Worm (Caenorhabditis elegans) whole organism, young adult: Measurements from ENCODE around the gene nspc-9.
"Not testable (repeated sequence)": the region's sequence is repeated elsewhere in the genome, so short reads cannot be mapped to it uniquely, and the experiment has no call there.

Experiments used
- B0035.1 ChIP-seq: sonication (generic microtip); optimal IDR thresholded peaks from 2 replicates; lab custom pipeline; 2016; ENCODE audit warnings: missing genetic modification characterization, mild to moderate bottlenecking, missing compliant biosample characterization, missing genotype, missing genetic modification reagents
- B0261.1 ChIP-seq: sonication (generic microtip); optimal IDR thresholded peaks from 2 replicates; lab custom pipeline; 2016; ENCODE audit warnings: mild to moderate bottlenecking, missing genetic modification characterization, moderate library complexity, missing compliant biosample characterization
- C06A6.2 ChIP-seq: fragments of 200-800 bp; sonication (Bioruptor generic); conservative IDR thresholded peaks from 2 replicates; pipeline ENCODE4 v1.3.6; 2022; ENCODE audit warnings: missing genetic modification characterization, missing compliant biosample characterization
- F10E7.11 ChIP-seq: sonication (generic microtip); optimal IDR thresholded peaks from 2 replicates; lab custom pipeline; 2017; ENCODE audit warnings: mild to moderate bottlenecking, missing genetic modification characterization, moderate library complexity, missing compliant biosample characterization
- F37B4.10 ChIP-seq: fragments of 200-800 bp; sonication (Bioruptor generic); IDR thresholded peaks from 2 replicates; pipeline ENCODE4 v1.3.6; 2022; ENCODE audit warnings: missing genetic modification characterization, missing compliant biosample characterization
- K11D2.4 ChIP-seq: fragments of 200-800 bp; sonication (Bioruptor generic); IDR thresholded peaks from 2 replicates; pipeline ENCODE4 v1.3.6; 2022; ENCODE audit warnings: missing genetic modification reagents, missing genetic modification characterization, missing compliant biosample characterization
- K12H6.12 ChIP-seq: fragments of 200-800 bp; sonication (Bioruptor generic); optimal IDR thresholded peaks from 2 replicates; lab custom pipeline; 2018; ENCODE audit warnings: mild to moderate bottlenecking, missing genetic modification characterization, missing compliant biosample characterization
- Y56A3A.18 ChIP-seq: fragments of 200-800 bp; sonication (Bioruptor generic); IDR thresholded peaks from 2 replicates; pipeline ENCODE4 v1.3.6; 2022; ENCODE audit warnings: missing genetic modification reagents, missing genetic modification characterization, missing compliant biosample characterization
- Y67H2A.10 ChIP-seq: fragments of 200-800 bp; sonication (Bioruptor generic); conservative IDR thresholded peaks from 2 replicates; pipeline ENCODE4 v1.3.6; 2022; ENCODE audit warnings: missing genetic modification reagents, missing genetic modification characterization, missing compliant biosample characterization
- Y79H2A.3 ChIP-seq: fragments of 200-800 bp; sonication (Bioruptor generic); conservative IDR thresholded peaks from 2 replicates; pipeline ENCODE4 v1.3.6; 2022; ENCODE audit warnings: missing genetic modification reagents, missing genetic modification characterization, missing compliant biosample characterization
- aptf-3 ChIP-seq: fragments of 200-800 bp; sonication (Bioruptor generic); IDR thresholded peaks from 2 replicates; pipeline ENCODE4 v1.3.6; 2022; ENCODE audit warnings: missing genetic modification characterization, missing compliant biosample characterization
- bed-1 ChIP-seq: fragments of 200-800 bp; sonication (Bioruptor generic); IDR thresholded peaks from 2 replicates; pipeline ENCODE4 v1.3.6; 2022; ENCODE audit warnings: missing genetic modification reagents, missing genetic modification characterization, missing compliant biosample characterization
- cebp-1 ChIP-seq, 2 experiments: fragments of 200-800 bp in 1 of 2; sonication (Bioruptor generic) in 1 of 2; sonication (generic microtip) in 1 of 2; IDR thresholded peaks in 1 of 2; optimal IDR thresholded peaks in 1 of 2; 2 replicates each; pipeline versions ENCODE4 v1.3.6 to Lab custom; 2017 to 2022; ENCODE audit warnings: missing compliant biosample characterization in 2 of 2, missing genetic modification characterization in 2 of 2, mild to moderate bottlenecking in 1 of 2, missing genetic modification reagents in 1 of 2, moderate library complexity in 1 of 2
- cebp-2 ChIP-seq: fragments of 200-800 bp; sonication (Bioruptor generic); IDR thresholded peaks from 2 replicates; pipeline ENCODE4 v1.3.6; 2022; ENCODE audit warnings: missing genetic modification characterization, missing compliant biosample characterization
- ceh-58 ChIP-seq: fragments of 200-800 bp; sonication (Bioruptor generic); IDR thresholded peaks from 2 replicates; pipeline ENCODE4 v1.3.6; 2022; ENCODE audit warnings: missing genetic modification characterization, missing compliant biosample characterization
- dpff-1 ChIP-seq: sonication (generic microtip); optimal IDR thresholded peaks from 2 replicates; lab custom pipeline; 2017; ENCODE audit warnings: mild to moderate bottlenecking, missing genetic modification characterization, missing compliant biosample characterization
- efl-1 ChIP-seq: fragments of 150-350 bp; optimal IDR thresholded peaks from 2 replicates; lab custom pipeline; 2014; ENCODE audit warnings: missing biosample characterization, missing genetic modification reagents, missing genetic modification characterization
- egl-44 ChIP-seq: fragments of 200-800 bp; sonication (Bioruptor generic); IDR thresholded peaks from 2 replicates; pipeline ENCODE4 v1.3.6; 2022; ENCODE audit warnings: missing genetic modification reagents, missing genetic modification characterization, missing compliant biosample characterization
- egrh-3 ChIP-seq: fragments of 200-800 bp; sonication (Bioruptor generic); IDR thresholded peaks from 2 replicates; pipeline ENCODE4 v1.3.6; 2022; ENCODE audit warnings: missing genetic modification reagents, missing genetic modification characterization, missing compliant biosample characterization
- hlh-26 ChIP-seq: fragments of 200-800 bp; sonication (Bioruptor generic); conservative IDR thresholded peaks from 2 replicates; pipeline ENCODE4 v1.3.6; 2022; ENCODE audit warnings: missing genetic modification reagents, missing genetic modification characterization, missing compliant biosample characterization
- hmg-1.2 ChIP-seq: fragments of 200-800 bp; sonication (Bioruptor generic); IDR thresholded peaks from 2 replicates; pipeline ENCODE4 v1.3.6; 2022; ENCODE audit warnings: missing genetic modification reagents, missing genetic modification characterization, missing compliant biosample characterization
- lag-1 ChIP-seq: fragments of 200-800 bp; sonication (Bioruptor generic); IDR thresholded peaks from 2 replicates; pipeline ENCODE4 v1.3.6; 2022; ENCODE audit warnings: missing genetic modification reagents, missing genetic modification characterization, missing compliant biosample characterization
- let-526 ChIP-seq: fragments of 200-800 bp; sonication (Bioruptor generic); IDR thresholded peaks from 2 replicates; pipeline ENCODE4 v1.3.6; 2022; ENCODE audit warnings: missing genetic modification reagents, missing genetic modification characterization, missing compliant biosample characterization
- lin-26 ChIP-seq: fragments of 200-800 bp; sonication (Bioruptor generic); IDR thresholded peaks from 2 replicates; pipeline ENCODE4 v1.3.6; 2022; ENCODE audit warnings: missing genetic modification reagents, missing genetic modification characterization, missing compliant biosample characterization
- lin-35 ChIP-seq, 3 experiments: fragments of 150-350 bp in 2 of 3; sonication (generic microtip) in 1 of 3; optimal IDR thresholded peaks; 2 replicates each; lab custom pipeline; 2014 to 2018; ENCODE audit warnings: missing biosample characterization in 3 of 3, missing genetic modification characterization in 3 of 3, missing genetic modification reagents in 3 of 3
- madf-6 ChIP-seq: fragments of 200-800 bp; sonication (Bioruptor generic); IDR thresholded peaks from 2 replicates; pipeline ENCODE4 v1.3.6; 2022; ENCODE audit warnings: missing genetic modification reagents, missing genetic modification characterization, missing compliant biosample characterization
- madf-8 ChIP-seq: fragments of 200-800 bp; sonication (Bioruptor generic); conservative IDR thresholded peaks from 2 replicates; pipeline ENCODE4 v1.3.6; 2022; ENCODE audit warnings: missing genetic modification reagents, missing genetic modification characterization, missing compliant biosample characterization
- mcd-1 ChIP-seq: fragments of 200-800 bp; sonication (Bioruptor generic); IDR thresholded peaks from 2 replicates; pipeline ENCODE4 v1.3.6; 2022; ENCODE audit warnings: missing genetic modification reagents, missing genetic modification characterization, missing compliant biosample characterization
- nfyb-1 ChIP-seq: fragments of 200-800 bp; sonication (Bioruptor generic); IDR thresholded peaks from 2 replicates; pipeline ENCODE4 v1.3.6; 2022; ENCODE audit warnings: missing genetic modification reagents, missing genetic modification characterization, missing compliant biosample characterization
- nhr-179 ChIP-seq: sonication (generic microtip); optimal IDR thresholded peaks from 2 replicates; lab custom pipeline; 2016; ENCODE audit warnings: mild to moderate bottlenecking, missing genetic modification characterization, missing compliant biosample characterization
- rpc-1 ChIP-seq, 2 experiments: fragments of 150-350 bp in 1 of 2; sonication (generic microtip) in 1 of 2; optimal IDR thresholded peaks; 2 replicates each; lab custom pipeline; 2014 to 2018; ENCODE audit warnings: missing biosample characterization in 1 of 2, missing genetic modification characterization in 1 of 2, missing genetic modification reagents in 1 of 2, missing genotype in 1 of 2
- snpc-1.3 ChIP-seq: sonication (generic microtip); optimal IDR thresholded peaks from 2 replicates; lab custom pipeline; 2017; ENCODE audit warnings: missing genetic modification characterization, mild to moderate bottlenecking, missing compliant biosample characterization, antibody characterized with exemption, moderate library complexity, missing genotype, missing genetic modification reagents; ENCODE audit not compliant: insufficient read depth
- somi-1 ChIP-seq: fragments of 200-800 bp; sonication (Bioruptor generic); optimal IDR thresholded peaks from 2 replicates; lab custom pipeline; 2018; ENCODE audit warnings: mild to moderate bottlenecking, missing genetic modification characterization, missing compliant biosample characterization
- tbp1 ChIP-seq: fragments of 200-800 bp; sonication (Bioruptor generic); optimal IDR thresholded peaks from 2 replicates; lab custom pipeline; 2018; ENCODE audit warnings: mild to moderate bottlenecking, missing genetic modification characterization, missing compliant biosample characterization
- ztf-26 ChIP-seq: sonication (generic microtip); optimal IDR thresholded peaks from 2 replicates; lab custom pipeline; 2017; ENCODE audit warnings: missing genetic modification characterization, missing compliant biosample characterization
- ztf-28 ChIP-seq: fragments of 200-800 bp; sonication (Bioruptor generic); IDR thresholded peaks from 2 replicates; pipeline ENCODE4 v1.3.6; 2022; ENCODE audit warnings: missing genetic modification reagents, missing genetic modification characterization, missing compliant biosample characterization
- ztf-3 ChIP-seq: fragments of 200-800 bp; sonication (Bioruptor generic); optimal IDR thresholded peaks from 2 replicates; lab custom pipeline; 2018; ENCODE audit warnings: mild to moderate bottlenecking, missing genetic modification characterization, missing compliant biosample characterization

nspc-9 gene

ce11 chrX:12304231-12304630 lies 38.9 kb downstream of the nspc-9 start:
- TF ChIP-seq K11D2.4 (GFP tag; lab: Robert Waterston, UW) (0 out of 2 replicates have a peak, but pooled peaks have one; percentile 64), B0261.1 (peak; percentile 24), Y79H2A.3 (GFP tag; lab: Robert Waterston, UW) (no peak), tbp1 (GFP tag; lab: Kevin White, UChicago) (peak; percentile 76), snpc-1.3 (tag; lab: Kevin White, UChicago) (no peak), rpc-1 (optimal IDR thresholded peaks at IDR 0.05; lab: Kevin White, UChicago) (peak; percentile 34), rpc-1 (tag; optimal IDR thresholded peaks at IDR 0.05; lab: Kevin White, UChicago) (peak; percentile 68), lag-1 (peak; percentile 72; the same call in 1 of the 2 replicates), cebp-2 (GFP tag; lab: Robert Waterston, UW) (no peak), B0035.1 (tag; lab: Kevin White, UChicago) (no peak), egrh-3 (no peak), F10E7.11 (tag; lab: Kevin White, UChicago) (no peak), dpff-1 (tag; lab: Kevin White, UChicago) (no peak), lin-26 (GFP tag; lab: Robert Waterston, UW) (no peak)

ce11 chrX:12302755-12303154 lies 40.4 kb downstream of the nspc-9 start, which contains the start of gene dot-1.3:
dot-1.3 (minus strand) TSS chrX:12302855.
- TF ChIP-seq ztf-3 (GFP tag; lab: Kevin White, UChicago); tbp1 (GFP tag; lab: Kevin White, UChicago); egl-44 (GFP tag; lab: Robert Waterston, UW): not testable (repeated sequence)
- TF ChIP-seq, all 124 proteins: peak for 0; not testable (repeated sequence) for 124

ce11 chrX:12299834-12300233 lies 43.3 kb downstream of the nspc-9 start, which contains the start of gene W06D11.5:
W06D11.5 (plus strand) TSS chrX:12300134.
- TF ChIP-seq F37B4.10 (GFP tag; lab: Robert Waterston, UW) (no peak), ztf-28 (GFP tag; lab: Robert Waterston, UW) (no peak), B0035.1 (tag; lab: Kevin White, UChicago) (no peak), aptf-3 (GFP tag; lab: Robert Waterston, UW) (no peak), hlh-26 (GFP tag; lab: Robert Waterston, UW) (no peak), lin-35 (GFP tag; optimal IDR thresholded peaks at IDR 0.05; lab: Kevin White, UChicago) (no peak), bed-1 (GFP tag; lab: Robert Waterston, UW) (no peak), somi-1 (GFP tag; lab: Kevin White, UChicago) (no peak), ceh-58 (GFP tag; lab: Robert Waterston, UW) (no peak), cebp-2 (GFP tag; lab: Robert Waterston, UW) (no peak), C06A6.2 (GFP tag; lab: Robert Waterston, UW) (no peak), mcd-1 (GFP tag; lab: Robert Waterston, UW) (no peak)
- TF ChIP-seq, all 124 proteins: peak for 0

DNA sequence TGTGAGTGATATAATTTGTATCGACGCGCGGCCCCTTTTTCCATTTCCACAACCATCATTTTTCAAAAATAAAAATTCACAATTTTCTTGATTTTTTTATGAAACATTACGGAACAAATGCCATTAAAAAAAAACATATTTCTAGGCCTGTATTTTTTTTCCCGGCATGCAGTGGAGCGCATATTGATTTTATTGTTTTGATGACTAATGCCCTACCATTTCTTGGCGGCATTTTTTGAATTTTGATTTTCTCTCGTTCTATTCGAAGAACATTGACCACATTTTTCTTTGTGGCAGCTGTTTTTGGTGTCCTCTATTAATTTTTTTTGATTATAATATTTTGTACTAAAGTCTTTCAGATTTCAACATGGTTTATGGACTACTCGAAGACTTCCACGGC lies 44.9 kb downstream of the nspc-9 start, which contains the start of gene W06D11.3:
TSS of gene W06D11.3 (plus strand) at position 360 of the 400 bp plus-strand sequence.
- TF ChIP-seq K12H6.12 (tag; lab: Kevin White, UChicago) (no peak), efl-1 (GFP tag; lab: Kevin White, UChicago) (peak; percentile 73), madf-6 (GFP tag; lab: Robert Waterston, UW) (peak; percentile 69), Y56A3A.18 (GFP tag; lab: Robert Waterston, UW) (no peak), B0035.1 (tag; lab: Kevin White, UChicago) (no peak), let-526 (GFP tag; lab: Robert Waterston, UW) (no peak), hmg-1.2 (GFP tag; lab: Robert Waterston, UW) (peak; percentile 26; the same call in 1 of the 2 replicates), nfyb-1 (GFP tag; lab: Robert Waterston, UW) (no peak), madf-8 (GFP tag; lab: Robert Waterston, UW) (peak; percentile 78), cebp-1 (GFP tag; IDR thresholded peaks at IDR 0.05; lab: Robert Waterston, UW) (no peak), cebp-1 (tag; optimal IDR thresholded peaks at IDR 0.05; lab: Kevin White, UChicago) (no peak), nhr-179 (tag; lab: Kevin White, UChicago) (no peak), ztf-26 (tag; lab: Kevin White, UChicago) (no peak), Y67H2A.10 (GFP tag; lab: Robert Waterston, UW) (no peak)
